Worm (Caenorhabditis elegans) whole organism, L1 larva: ENCODE results near the gene T15B7.8.

ENCODE experiments used
- F16B12.6 ChIP-seq: fragments of 150-350 bp; optimal IDR thresholded peaks from 2 replicates; lab custom pipeline; 2014; ENCODE audit warnings: missing biosample characterization, missing genetic modification characterization
- ama-1 ChIP-seq: fragments of 150-350 bp; optimal IDR thresholded peaks from 2 replicates; lab custom pipeline; 2014
- blmp-1 ChIP-seq: fragments of 150-350 bp; optimal IDR thresholded peaks from 2 replicates; lab custom pipeline; 2014; ENCODE audit warnings: missing biosample characterization, missing genetic modification characterization
- ceh-82 ChIP-seq, 3 experiments: fragments of 150-350 bp in 1 of 3; sonication (generic microtip) in 2 of 3; optimal IDR thresholded peaks; 2 replicates each; lab custom pipeline; 2014 to 2017; ENCODE audit warnings: missing biosample characterization in 3 of 3, missing genetic modification characterization in 3 of 3
- ces-1 ChIP-seq: fragments of 150-350 bp; optimal IDR thresholded peaks from 2 replicates; lab custom pipeline; 2014; ENCODE audit warnings: missing biosample characterization, missing genetic modification reagents, missing genetic modification characterization
- dpl-1 ChIP-seq, 3 experiments: fragments of 150-350 bp in 2 of 3; sonication (generic microtip) in 1 of 3; optimal IDR thresholded peaks; 2 replicates each; lab custom pipeline; 2014 to 2017; ENCODE audit warnings: missing biosample characterization in 3 of 3, missing genetic modification characterization in 3 of 3, missing genetic modification reagents in 3 of 3
- efl-1 ChIP-seq, 4 experiments: fragments of 150-350 bp; optimal IDR thresholded peaks in 3 of 4; peaks in 1 of 4; 1 replicate in 1 of 4; 2 replicates in 3 of 4; lab custom pipeline; 2014; ENCODE audit warnings: missing biosample characterization in 2 of 4, missing genetic modification characterization in 2 of 4, missing genetic modification reagents in 2 of 4
- egl-13 ChIP-seq: sonication (generic microtip); optimal IDR thresholded peaks from 2 replicates; lab custom pipeline; 2016; ENCODE audit warnings: missing genotype, missing genetic modification reagents, missing genetic modification characterization, missing compliant biosample characterization
- egl-27 ChIP-seq, 2 experiments: fragments of 150-350 bp in 1 of 2; sonication (generic microtip); optimal IDR thresholded peaks; 3 replicates each; lab custom pipeline; 2017 to 2018; ENCODE audit warnings: missing biosample characterization in 2 of 2, missing genetic modification characterization in 2 of 2, missing genetic modification reagents in 2 of 2
- fkh-4 ChIP-seq: sonication (generic microtip); optimal IDR thresholded peaks from 2 replicates; lab custom pipeline; 2016; ENCODE audit warnings: missing compliant biosample characterization, missing genetic modification characterization, borderline replicate concordance
- fkh-8 ChIP-seq: sonication (generic microtip); optimal IDR thresholded peaks from 2 replicates; lab custom pipeline; 2016; ENCODE audit warnings: mild to moderate bottlenecking, missing genetic modification characterization, missing compliant biosample characterization
- jun-1 ChIP-seq: fragments of 150-350 bp; optimal IDR thresholded peaks from 2 replicates; lab custom pipeline; 2014; ENCODE audit warnings: missing biosample characterization, missing genetic modification reagents, missing genetic modification characterization
- lin-14 ChIP-seq: fragments of 200-800 bp; sonication (Bioruptor generic); optimal IDR thresholded peaks from 2 replicates; lab custom pipeline; 2018; ENCODE audit warnings: mild to moderate bottlenecking, missing genetic modification characterization, moderate library complexity, missing compliant biosample characterization
- lin-35 ChIP-seq, 2 experiments: fragments of 150-350 bp; optimal IDR thresholded peaks; 2 replicates each; lab custom pipeline; 2014; ENCODE audit warnings: missing biosample characterization in 2 of 2, missing genetic modification characterization in 2 of 2, missing genetic modification reagents in 2 of 2
- lsy-2 ChIP-seq, 2 experiments: fragments of 150-350 bp; optimal IDR thresholded peaks; 2 replicates each; lab custom pipeline; 2014; ENCODE audit warnings: missing biosample characterization in 2 of 2, missing genetic modification characterization in 2 of 2
- mdl-1 ChIP-seq, 2 experiments: fragments of 150-350 bp; optimal IDR thresholded peaks; 2 replicates each; lab custom pipeline; 2014 to 2017; ENCODE audit warnings: missing biosample characterization in 2 of 2, missing genetic modification characterization in 2 of 2, inconsistent platforms in 1 of 2
- nhr-19 ChIP-seq: fragments of 200-800 bp; sonication (Bioruptor generic); conservative IDR thresholded peaks from 2 replicates; pipeline ENCODE4 v1.3.6; 2022; ENCODE audit warnings: missing genetic modification characterization, missing compliant biosample characterization
- nhr-20 ChIP-seq: sonication (generic microtip); optimal IDR thresholded peaks from 2 replicates; lab custom pipeline; 2016; ENCODE audit warnings: mild to moderate bottlenecking, missing genetic modification characterization, missing compliant biosample characterization
- nhr-47 ChIP-seq: sonication (generic microtip); optimal IDR thresholded peaks from 2 replicates; lab custom pipeline; 2016; ENCODE audit warnings: mild to moderate bottlenecking, missing genetic modification characterization, moderate library complexity, missing compliant biosample characterization
- nhr-71 ChIP-seq: sonication (generic microtip); optimal IDR thresholded peaks from 2 replicates; lab custom pipeline; 2016; ENCODE audit warnings: mild to moderate bottlenecking, missing genetic modification characterization, moderate library complexity, missing compliant biosample characterization
- nhr-85 ChIP-seq: sonication (generic microtip); peaks from one replicate; lab custom pipeline; 2016; ENCODE audit warnings: missing genetic modification characterization, inconsistent platforms, missing compliant biosample characterization
- rnt-1 ChIP-seq: sonication (generic microtip); optimal IDR thresholded peaks from 2 replicates; lab custom pipeline; 2016; ENCODE audit warnings: mild to moderate bottlenecking, missing genetic modification characterization, moderate library complexity, missing compliant biosample characterization
- skn-1 ChIP-seq: fragments of 150-350 bp; optimal IDR thresholded peaks from 2 replicates; lab custom pipeline; 2014; ENCODE audit warnings: missing biosample characterization, missing genetic modification characterization
- snpc-4 ChIP-seq: fragments of 150-350 bp; optimal IDR thresholded peaks from 2 replicates; lab custom pipeline; 2014; ENCODE audit warnings: missing biosample characterization, missing genetic modification characterization
- snu-23 ChIP-seq: sonication (generic microtip); optimal IDR thresholded peaks from 2 replicates; lab custom pipeline; 2016; ENCODE audit warnings: missing genetic modification characterization, missing compliant biosample characterization
- sox-4 ChIP-seq: sonication (generic microtip); optimal IDR thresholded peaks from 2 replicates; lab custom pipeline; 2016; ENCODE audit warnings: missing genetic modification characterization, missing compliant biosample characterization
- swsn-7 ChIP-seq: sonication (generic microtip); optimal IDR thresholded peaks from 2 replicates; lab custom pipeline; 2016; ENCODE audit warnings: missing genetic modification characterization, missing compliant biosample characterization
- tbx-2 ChIP-seq: sonication (generic microtip); optimal IDR thresholded peaks from 2 replicates; lab custom pipeline; 2016; ENCODE audit warnings: missing genetic modification characterization, missing compliant biosample characterization
- unc-86 ChIP-seq: sonication (generic microtip); optimal IDR thresholded peaks from 2 replicates; lab custom pipeline; 2016; ENCODE audit warnings: missing genetic modification characterization, missing compliant biosample characterization
- xbp-1 ChIP-seq: sonication (generic microtip); optimal IDR thresholded peaks from 2 replicates; lab custom pipeline; 2016; ENCODE audit warnings: missing genetic modification characterization, missing compliant biosample characterization

Gene T15B7.8

ce11 chrV:6787906-6788430, 33.6 kb upstream of the T15B7.8 start, which contains the start of gene ZC404.2:
ZC404.2 (plus strand) TSS chrV:6787952.
- peak in 1 of 3 experiments; percentile 43 for TF ChIP-seq dpl-1 (GFP tag; optimal IDR thresholded peaks at IDR 0.05; lab: Kevin White, UChicago)
- TF ChIP-seq efl-1 (optimal IDR thresholded peaks at IDR 0.05; lab: Kevin White, UChicago) = peak in 1 of 2 experiments; percentile 68
- peak; percentile 38 to 86 for TF ChIP-seq efl-1 (GFP tag; optimal IDR thresholded peaks at IDR 0.05 in 1 of 2; lab: Kevin White, UChicago)
- TF ChIP-seq sox-4 = no peak
- TF ChIP-seq lin-35 (GFP tag; optimal IDR thresholded peaks at IDR 0.05; lab: Kevin White, UChicago) = peak in 1 of 2 experiments; percentile 30

- TF ChIP-seq fkh-4 (tag; lab: Kevin White, UChicago) (no peak), tbx-2 (tag; lab: Kevin White, UChicago) (no peak), nhr-85 (tag; lab: Kevin White, UChicago) (no peak), nhr-71 (tag; lab: Kevin White, UChicago) (no peak), mdl-1 (tag; optimal IDR thresholded peaks at IDR 0.05; lab: Kevin White, UChicago) (no peak), jun-1 (tag; lab: Kevin White, UChicago) (no peak)
These were observed 29.0 kb upstream of the T15B7.8 start, which contains the start of gene gck-2 for ce11 chrV:6792565-6792964. gck-2 (minus strand) TSS chrV:6792665.

ce11 chrV:6792973-6793372, 28.6 kb upstream of the T15B7.8 start:
- TF ChIP-seq dpl-1 (GFP tag; optimal IDR thresholded peaks at IDR 0.05; lab: Kevin White, UChicago) (peak in 2 of 3 experiments; percentile 26 to 70), lin-35 (GFP tag; optimal IDR thresholded peaks at IDR 0.05; lab: Kevin White, UChicago) (peak; percentile 7 to 60), F16B12.6 (tag; lab: Kevin White, UChicago) (peak; percentile 31), efl-1 (optimal IDR thresholded peaks at IDR 0.05; lab: Kevin White, UChicago) (peak in 1 of 2 experiments; percentile 48), efl-1 (GFP tag; optimal IDR thresholded peaks at IDR 0.05 in 1 of 2; lab: Kevin White, UChicago) (peak; percentile 8 to 64), egl-13 (tag; lab: Kevin White, UChicago) (no peak), ces-1 (no peak), ama-1 (lab: Kevin White, UChicago) (no peak), lsy-2 (tag; optimal IDR thresholded peaks at IDR 0.05; lab: Kevin White, UChicago) (peak in 1 of 2 experiments; percentile 41)

ce11 chrV:6793744-6794239, 27.8 kb upstream of the T15B7.8 start, which contains the start of gene ZC404.1:
ZC404.1 (plus strand) TSS chrV:6794189.
- TF ChIP-seq efl-1 (optimal IDR thresholded peaks at IDR 0.05; lab: Kevin White, UChicago) (peak; percentile 3 to 8), efl-1 (GFP tag; optimal IDR thresholded peaks at IDR 0.05 in 1 of 2; lab: Kevin White, UChicago) (peak in 1 of 2 experiments; percentile 49), egl-27 (tag; optimal IDR thresholded peaks at IDR 0.05; lab: Kevin White, UChicago) (no peak), unc-86 (tag; lab: Kevin White, UChicago) (peak; percentile 1), fkh-8 (tag; lab: Kevin White, UChicago) (peak; percentile 64), skn-1 (tag; lab: Kevin White, UChicago) (no peak), ceh-82 (tag; optimal IDR thresholded peaks at IDR 0.05; lab: Kevin White, UChicago) (peak in 1 of 3 experiments; percentile 23), nhr-19 (GFP tag; lab: Robert Waterston, UW) (no peak), swsn-7 (tag; lab: Kevin White, UChicago) (peak; percentile 21), lin-14 (GFP tag; lab: Kevin White, UChicago) (peak; percentile 74), snpc-4 (peak; percentile 24), nhr-47 (tag; lab: Kevin White, UChicago) (peak; percentile 12), nhr-71 (tag; lab: Kevin White, UChicago) (peak; percentile 36), lin-35 (GFP tag; optimal IDR thresholded peaks at IDR 0.05; lab: Kevin White, UChicago) (peak in 1 of 2 experiments; percentile 3), lsy-2 (tag; optimal IDR thresholded peaks at IDR 0.05; lab: Kevin White, UChicago) (peak in 1 of 2 experiments; percentile 22)

ce11 chrV:6796264-6796663, 25.3 kb upstream of the T15B7.8 start:
- TF ChIP-seq xbp-1 (peak; percentile 13), nhr-85 (tag; lab: Kevin White, UChicago) (peak; percentile 84), rnt-1 (tag; lab: Kevin White, UChicago) (peak; percentile 2), nhr-20 (tag; lab: Kevin White, UChicago) (peak; percentile 32), blmp-1 (tag; lab: Kevin White, UChicago) (peak; percentile 10), snu-23 (peak; percentile 1), sox-4 (no peak), lsy-2 (tag; optimal IDR thresholded peaks at IDR 0.05; lab: Kevin White, UChicago) (no peak)
